Worm (Caenorhabditis elegans) whole organism, L2 larva: ENCODE data around the gene F25B4.7.

ENCODE experiments used
- aly-2 ChIP-seq: fragments of 150-350 bp; optimal IDR thresholded peaks from 2 replicates; lab custom pipeline; 2014; ENCODE audit warnings: missing biosample characterization, missing genetic modification characterization
- ama-1 ChIP-seq: fragments of 150-350 bp; optimal IDR thresholded peaks from 2 replicates; lab custom pipeline; 2018; ENCODE audit warnings: inconsistent platforms
- ceh-82 ChIP-seq: fragments of 150-350 bp; optimal IDR thresholded peaks from 2 replicates; lab custom pipeline; 2014; ENCODE audit warnings: missing biosample characterization, missing genetic modification characterization
- elt-1 ChIP-seq: fragments of 150-350 bp; optimal IDR thresholded peaks from 2 replicates; lab custom pipeline; 2014; ENCODE audit warnings: missing biosample characterization, missing genetic modification characterization
- lsy-2 ChIP-seq, 2 experiments: fragments of 150-350 bp in 1 of 2; sonication (generic microtip) in 1 of 2; optimal IDR thresholded peaks; 2 replicates each; lab custom pipeline; 2014 to 2017; ENCODE audit warnings: missing biosample characterization in 2 of 2, missing genetic modification characterization in 2 of 2
- mdl-1 ChIP-seq, 2 experiments: fragments of 150-350 bp in 1 of 2; sonication (generic microtip) in 1 of 2; optimal IDR thresholded peaks; 2 replicates each; lab custom pipeline; 2017; ENCODE audit warnings: missing biosample characterization in 2 of 2, missing genetic modification characterization in 2 of 2
- sma-3 ChIP-seq: sonication (generic microtip); optimal IDR thresholded peaks from 2 replicates; lab custom pipeline; 2016; ENCODE audit warnings: missing genetic modification reagents, missing genetic modification characterization, missing compliant biosample characterization
- sma-9 ChIP-seq, 2 experiments: fragments of 150-350 bp in 1 of 2; sonication (generic microtip) in 1 of 2; optimal IDR thresholded peaks; 2 replicates each; lab custom pipeline; 2014 to 2016; ENCODE audit warnings: missing genetic modification characterization in 2 of 2, mild to moderate bottlenecking in 1 of 2, missing biosample characterization in 1 of 2, missing compliant biosample characterization in 1 of 2, missing genetic modification reagents in 1 of 2, moderate library complexity in 1 of 2
- unc-62 ChIP-seq: fragments of 150-350 bp; optimal IDR thresholded peaks from 2 replicates; lab custom pipeline; 2014; ENCODE audit warnings: missing biosample characterization, missing genetic modification reagents, missing genetic modification characterization

DNA sequence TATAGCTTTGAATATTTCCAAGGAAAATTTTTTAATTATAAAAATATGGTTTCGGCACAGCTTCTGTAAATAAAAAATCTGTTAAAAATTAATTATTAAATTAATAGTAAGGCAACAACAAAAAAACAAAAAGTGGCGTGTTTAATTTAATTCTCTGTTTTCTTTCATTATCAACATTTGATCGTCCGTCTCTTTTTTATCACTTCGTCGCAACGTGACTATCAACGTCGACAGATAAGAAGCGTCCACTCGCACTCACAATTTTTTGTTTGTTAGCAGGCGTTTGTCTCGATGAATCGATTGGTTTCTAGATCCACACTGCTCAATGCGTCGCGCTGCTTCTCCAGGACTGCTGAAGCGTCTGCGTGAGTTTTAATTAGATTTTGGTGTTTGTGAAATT is 25.6 kb upstream of the F25B4.7 start, which contains the start of gene gcst-1:
- TF ChIP-seq mdl-1 (tag; optimal IDR thresholded peaks at IDR 0.05; lab: Kevin White, UChicago) (peak in 1 of 2 experiments; percentile 12), sma-3 (no peak), ama-1 (lab: Kevin White, UChicago) (no peak), ceh-82 (tag; lab: Kevin White, UChicago) (no peak), lsy-2 (tag; optimal IDR thresholded peaks at IDR 0.05; lab: Kevin White, UChicago) (no peak), sma-9 (GFP tag; optimal IDR thresholded peaks at IDR 0.05; lab: Kevin White, UChicago) (peak; percentile 50), sma-9 (tag; optimal IDR thresholded peaks at IDR 0.05; lab: Kevin White, UChicago) (no peak), elt-1 (tag; lab: Kevin White, UChicago) (no peak), aly-2 (no peak), unc-62 (GFP tag; lab: Kevin White, UChicago) (no peak)
